Fruit fly (Drosophila melanogaster) whole organism, wandering third instar larva: ENCODE measurements around the gene CG3868.

Source experiments
- CG32264 ChIP-seq: fragments of 200-800 bp; sonication (Bioruptor generic); optimal IDR thresholded peaks from 2 replicates; lab custom pipeline; 2016; ENCODE audit warnings: missing biosample characterization, missing genetic modification characterization
- Dif ChIP-seq: fragments of 200-275, 200-300 bp; sonication (Bioruptor generic); optimal IDR thresholded peaks from 2 replicates; lab custom pipeline; 2018; ENCODE audit warnings: missing biosample characterization, missing genetic modification characterization; ENCODE audit not compliant: partially characterized antibody
- Hr78 ChIP-seq: fragments of >200 bp; optimal IDR thresholded peaks from 2 replicates; lab custom pipeline; 2017; ENCODE audit warnings: missing biosample characterization, missing genetic modification characterization
- Hr83 ChIP-seq: fragments of 200-300 bp; sonication (Bioruptor generic); optimal IDR thresholded peaks from 2 replicates; lab custom pipeline; 2016; ENCODE audit warnings: missing biosample characterization, mild to moderate bottlenecking, missing genetic modification characterization, moderate library complexity; ENCODE audit not compliant: poor library complexity, severe bottlenecking
- psq ChIP-seq: fragments of 200-800 bp; sonication (Bioruptor generic); optimal IDR thresholded peaks from 3 replicates; lab custom pipeline; 2017; ENCODE audit warnings: missing biosample characterization, mild to moderate bottlenecking, missing genetic modification characterization, moderate library complexity

DNA sequence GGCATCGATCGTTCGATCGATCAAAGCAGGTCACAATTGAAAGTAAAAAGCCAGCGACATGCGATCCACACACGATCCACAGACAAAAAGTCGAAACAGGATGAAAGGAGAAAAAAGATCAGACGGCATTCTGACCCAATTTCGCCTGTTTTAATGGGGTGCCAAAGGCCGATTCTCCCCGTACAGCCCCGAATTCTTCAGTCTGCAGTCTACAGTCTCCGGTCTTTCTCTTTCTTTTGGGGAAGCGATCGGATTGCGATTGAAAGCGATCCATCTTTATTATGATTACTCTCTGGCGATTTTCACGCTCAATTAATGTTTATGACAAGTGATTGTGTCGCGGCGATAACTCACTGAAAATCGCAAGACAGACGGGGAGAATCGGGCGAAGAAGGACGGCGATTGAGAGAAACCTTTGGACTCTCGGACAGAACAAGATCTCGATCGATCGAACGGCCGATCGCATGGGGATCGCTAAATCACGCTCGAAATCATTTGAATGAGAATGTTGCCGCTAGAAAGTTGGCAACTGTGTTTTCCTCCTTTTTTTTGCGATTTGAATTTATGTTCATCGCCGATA, 47.9 kb upstream of the CG3868 start:
- TF ChIP-seq psq (no peak), CG32264 (GFP tag; lab: Kevin White, UChicago) (no peak), Hr83 (GFP tag; lab: Kevin White, UChicago) (no peak), Dif (GFP tag; lab: Kevin White, UChicago) (no peak), Hr78 (GFP tag; lab: Kevin White, UChicago) (no peak)
